Worm (Caenorhabditis elegans): Measurements from ENCODE around the gene C01G12.16.

The C01G12.16 gene

ce11 chrIII:4196301-4196987 is 35.4 kb downstream of the C01G12.16 start (continued):
- TF ChIP-seq nhr-71 (tag; optimal IDR thresholded peaks at IDR 0.05) (peak; percentile 84), swsn-7 (tag; optimal IDR thresholded peaks at IDR 0.05) (peak; percentile 55), ceh-82 (tag; optimal IDR thresholded peaks at IDR 0.05) (peak; percentile 18 to 85 (median 30)), nhr-84 (tag; optimal IDR thresholded peaks at IDR 0.05) (no peak), C34B4.2 (tag; optimal IDR thresholded peaks at IDR 0.05) (no peak), hpl-2 (GFP tag; optimal IDR thresholded peaks at IDR 0.05) (no peak), vab-15 (tag; optimal IDR thresholded peaks at IDR 0.05) (no peak), jun-1 (tag; optimal IDR thresholded peaks at IDR 0.05) (no peak), blmp-1 (tag; optimal IDR thresholded peaks at IDR 0.05) (no peak), elt-2 (tag; optimal IDR thresholded peaks at IDR 0.05) (no peak), unc-86 (tag; optimal IDR thresholded peaks at IDR 0.05) (peak; percentile 73), hlh-17 (GFP tag; optimal IDR thresholded peaks at IDR 0.05; ENCODE audit: borderline replicate concordance) (no peak), sox-4 (tag; optimal IDR thresholded peaks at IDR 0.05) (peak; percentile 15), ztf-11 (tag; optimal IDR thresholded peaks at IDR 0.05) (peak in 1 of 2 experiments; percentile 58), nhr-19 (GFP tag; conservative IDR thresholded peaks at IDR 0.05) (peak; percentile 56), ceh-63 (GFP tag; optimal IDR thresholded peaks at IDR 0.05) (no peak), fkh-4 (tag; optimal IDR thresholded peaks at IDR 0.05; ENCODE audit: borderline replicate concordance) (peak; percentile 47), nhr-90 (tag; optimal IDR thresholded peaks at IDR 0.05; ENCODE audit: poor library complexity) (peak; percentile 19), ets-5 (GFP tag; IDR thresholded peaks at IDR 0.05) (no peak), unc-62 (GFP tag; optimal IDR thresholded peaks at IDR 0.05) (no peak), dpl-1 (GFP tag; optimal IDR thresholded peaks at IDR 0.05) (peak; percentile 47 to 71 (median 47)), nhr-11 (tag; optimal IDR thresholded peaks at IDR 0.05) (no peak), alr-1 (tag; optimal IDR thresholded peaks at IDR 0.05; ENCODE audit: borderline replicate concordance) (no peak), dsc-1 (tag; optimal IDR thresholded peaks at IDR 0.05) (peak; percentile 40), lsy-2 (tag; optimal IDR thresholded peaks at IDR 0.05) (peak; percentile 68 to 78), sup-37 (GFP tag; optimal IDR thresholded peaks at IDR 0.05) (no peak), mep-1 (tag; optimal IDR thresholded peaks at IDR 0.05) (peak; percentile 56), grh-1 (GFP tag; IDR thresholded peaks at IDR 0.05) (no peak), irx-1 (tag; optimal IDR thresholded peaks at IDR 0.05) (peak; percentile 71), fos-1 (tag; optimal IDR thresholded peaks at IDR 0.05) (peak; percentile 3), nhr-76 (tag; optimal IDR thresholded peaks at IDR 0.05) (no peak), nhr-28 (tag; optimal IDR thresholded peaks at IDR 0.05) (no peak), pax-3 (tag; optimal IDR thresholded peaks at IDR 0.05) (peak; percentile 64), ces-1 (GFP tag; optimal IDR thresholded peaks at IDR 0.05) (no peak), lin-39 (tag; optimal IDR thresholded peaks at IDR 0.05) (no peak), pag-3 (tag; optimal IDR thresholded peaks at IDR 0.05; ENCODE audit: borderline replicate concordance, insufficient read depth) (no peak), nhr-12 (tag; optimal IDR thresholded peaks at IDR 0.05) (no peak), Y116A8C.19 (tag; optimal IDR thresholded peaks at IDR 0.05; ENCODE audit: borderline replicate concordance) (no peak), snpc-4 (tag; optimal IDR thresholded peaks at IDR 0.05) (peak; percentile 51), nhr-77 (tag; optimal IDR thresholded peaks at IDR 0.05) (peak; percentile 2)

- TF ChIP-seq snpc-4 (tag; optimal IDR thresholded peaks at IDR 0.05) (no peak), nhr-237 (tag; optimal IDR thresholded peaks at IDR 0.05) (no peak), fkh-4 (tag; optimal IDR thresholded peaks at IDR 0.05; ENCODE audit: borderline replicate concordance) (no peak), irx-1 (tag; optimal IDR thresholded peaks at IDR 0.05) (no peak), mef-2 (tag; optimal IDR thresholded peaks at IDR 0.05) (no peak), nhr-47 (tag; optimal IDR thresholded peaks at IDR 0.05) (no peak), pqm-1 (tag; optimal IDR thresholded peaks at IDR 0.05) (no peak), ceh-82 (tag; optimal IDR thresholded peaks at IDR 0.05) (no peak), lir-3 (tag; optimal IDR thresholded peaks at IDR 0.05; ENCODE audit: poor library complexity) (no peak), nhr-85 (tag) (no peak), lsy-2 (tag; optimal IDR thresholded peaks at IDR 0.05) (no peak), skn-1 (tag; optimal IDR thresholded peaks at IDR 0.05) (no peak), snu-23 (GFP tag; optimal IDR thresholded peaks at IDR 0.05) (no peak), ama-1 (optimal IDR thresholded peaks at IDR 0.05) (no peak), swsn-7 (tag; optimal IDR thresholded peaks at IDR 0.05) (no peak), sox-4 (tag; optimal IDR thresholded peaks at IDR 0.05) (no peak), hpl-2 (GFP tag; optimal IDR thresholded peaks at IDR 0.05) (no peak), lin-35 (GFP tag; optimal IDR thresholded peaks at IDR 0.05) (no peak), tlp-1 (tag; optimal IDR thresholded peaks at IDR 0.05) (no peak), nhr-77 (tag; optimal IDR thresholded peaks at IDR 0.05) (no peak)
These were observed 35.9 kb downstream of the C01G12.16 start, which contains the start of gene asd-1 for ce11 chrIII:4196988-4197384. asd-1 (plus strand) TSS chrIII:4197285.

Measured in whole organism, L1 larva.